Fruit fly (Drosophila melanogaster) whole organism, prepupa: Measurements from ENCODE around the gene CG9117.

Experiments
- CG10631 ChIP-seq: fragments of 200-800 bp; sonication (Bioruptor generic); optimal IDR thresholded peaks from 2 replicates; lab custom pipeline; 2016; ENCODE audit warnings: missing biosample characterization, missing genetic modification characterization
- CG11762 ChIP-seq: fragments of 200-800 bp; sonication (Bioruptor generic); optimal IDR thresholded peaks from 3 replicates; lab custom pipeline; 2016; ENCODE audit warnings: missing biosample characterization, missing genetic modification characterization; ENCODE audit not compliant: insufficient read depth
- CG31627 ChIP-seq: fragments of 200-800 bp; sonication (Bioruptor generic); optimal IDR thresholded peaks from 3 replicates; lab custom pipeline; 2016; ENCODE audit warnings: missing biosample characterization, missing genetic modification characterization
- Met ChIP-seq: fragments of 200-800 bp; sonication (Bioruptor generic); optimal IDR thresholded peaks from 3 replicates; lab custom pipeline; 2016; ENCODE audit warnings: missing biosample characterization, missing genetic modification characterization
- achi ChIP-seq: fragments of 200-800 bp; sonication (Bioruptor generic); optimal IDR thresholded peaks from 3 replicates; lab custom pipeline; 2016; ENCODE audit warnings: missing biosample characterization, missing genetic modification characterization
- dac ChIP-seq: fragments of 200-800 bp; sonication (Bioruptor generic); optimal IDR thresholded peaks from 2 replicates; lab custom pipeline; 2017; ENCODE audit warnings: missing biosample characterization, mild to moderate bottlenecking, missing genetic modification characterization
- lz ChIP-seq: fragments of 200-800 bp; sonication (Bioruptor generic); optimal IDR thresholded peaks from 3 replicates; lab custom pipeline; 2016; ENCODE audit warnings: missing biosample characterization, missing genetic modification characterization
- spab ChIP-seq: fragments of 200-800 bp; sonication (Bioruptor generic); optimal IDR thresholded peaks from 2 replicates; lab custom pipeline; 2017; ENCODE audit warnings: missing biosample characterization, mild to moderate bottlenecking, missing genetic modification characterization, missing genetic modification reagents

DNA sequence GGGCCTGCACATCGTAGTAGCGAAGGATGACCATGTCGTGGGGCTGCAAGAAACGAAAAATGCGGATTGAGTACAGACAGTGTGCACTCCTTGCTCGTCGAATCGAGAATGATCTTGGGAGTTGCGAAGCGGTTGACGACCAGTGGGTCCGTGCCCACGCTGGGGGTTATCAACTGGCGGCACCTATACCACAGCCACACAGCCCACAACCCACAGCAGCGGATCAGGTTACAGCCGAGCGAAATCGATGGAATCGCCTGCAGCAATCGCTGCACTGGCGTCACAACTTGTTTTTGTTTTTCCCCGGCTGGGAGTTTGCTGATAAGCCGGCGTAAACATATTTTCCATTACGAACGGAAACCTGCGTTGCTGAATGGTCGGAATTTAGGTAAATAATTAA lies 7.8 kb upstream of the CG9117 start:
- TF ChIP-seq achi (no peak), CG10631 (GFP tag; lab: Kevin White, UChicago) (no peak), CG11762 (GFP tag; lab: Kevin White, UChicago) (no peak), CG31627 (no peak), lz (GFP tag; lab: Kevin White, UChicago) (no peak), dac (GFP tag; lab: Kevin White, UChicago) (no peak), spab (GFP tag; lab: Kevin White, UChicago) (no peak), Met (GFP tag; lab: Kevin White, UChicago) (no peak)
